Worm (Caenorhabditis elegans) whole organism, young adult: ENCODE data around the gene C17C3.15.
"Not testable (repeated sequence)": the region's sequence is repeated elsewhere in the genome, so short reads cannot be mapped to it uniquely, and the experiment has no call there.

Source experiments
- C06A6.2 ChIP-seq: fragments of 200-800 bp; sonication (Bioruptor generic); conservative IDR thresholded peaks from 2 replicates; pipeline ENCODE4 v1.3.6; 2022; ENCODE audit warnings: missing genetic modification characterization, missing compliant biosample characterization
- F37B4.10 ChIP-seq: fragments of 200-800 bp; sonication (Bioruptor generic); IDR thresholded peaks from 2 replicates; pipeline ENCODE4 v1.3.6; 2022; ENCODE audit warnings: missing genetic modification characterization, missing compliant biosample characterization
- F39B2.1 ChIP-seq: fragments of 200-800 bp; sonication (Bioruptor generic); IDR thresholded peaks from 2 replicates; pipeline ENCODE4 v1.3.6; 2022; ENCODE audit warnings: missing genetic modification reagents, missing genetic modification characterization, missing compliant biosample characterization
- K12H6.12 ChIP-seq: fragments of 200-800 bp; sonication (Bioruptor generic); optimal IDR thresholded peaks from 2 replicates; lab custom pipeline; 2018; ENCODE audit warnings: mild to moderate bottlenecking, missing genetic modification characterization, missing compliant biosample characterization
- Y53G8AR.9 ChIP-seq: fragments of 200-800 bp; sonication (Bioruptor generic); conservative IDR thresholded peaks from 2 replicates; pipeline ENCODE4 v1.3.6; 2022; ENCODE audit warnings: missing genetic modification reagents, missing genetic modification characterization, missing compliant biosample characterization
- Y67H2A.10 ChIP-seq: fragments of 200-800 bp; sonication (Bioruptor generic); conservative IDR thresholded peaks from 2 replicates; pipeline ENCODE4 v1.3.6; 2022; ENCODE audit warnings: missing genetic modification reagents, missing genetic modification characterization, missing compliant biosample characterization
- Y95B8A.8 ChIP-seq: fragments of 200-800 bp; sonication (Bioruptor generic); IDR thresholded peaks from 2 replicates; pipeline ENCODE4 v1.3.6; 2022; ENCODE audit warnings: missing genetic modification reagents, missing genetic modification characterization, missing compliant biosample characterization
- ZK185.1 ChIP-seq: sonication (generic microtip); optimal IDR thresholded peaks from 2 replicates; lab custom pipeline; 2016; ENCODE audit warnings: mild to moderate bottlenecking, missing genetic modification characterization, missing compliant biosample characterization; ENCODE audit not compliant: poor library complexity, severe bottlenecking
- akir-1 ChIP-seq: fragments of 200-800 bp; sonication (Bioruptor generic); optimal IDR thresholded peaks from 2 replicates; lab custom pipeline; 2018; ENCODE audit warnings: mild to moderate bottlenecking, missing genetic modification characterization, moderate library complexity, missing compliant biosample characterization
- aptf-2 ChIP-seq: fragments of 200-800 bp; sonication (Bioruptor generic); conservative IDR thresholded peaks from 2 replicates; pipeline ENCODE4 v1.3.6; 2022; ENCODE audit warnings: missing genetic modification reagents, missing genetic modification characterization, missing compliant biosample characterization
- attf-5 ChIP-seq: fragments of 200-800 bp; sonication (Bioruptor generic); optimal IDR thresholded peaks from 2 replicates; lab custom pipeline; 2018; ENCODE audit warnings: mild to moderate bottlenecking, missing genetic modification characterization, missing compliant biosample characterization
- ccch-3 ChIP-seq: fragments of 200-800 bp; sonication (Bioruptor generic); optimal IDR thresholded peaks from 2 replicates; lab custom pipeline; 2018; ENCODE audit warnings: mild to moderate bottlenecking, missing genetic modification characterization, missing compliant biosample characterization
- ceh-100 ChIP-seq: fragments of 200-800 bp; sonication (Bioruptor generic); IDR thresholded peaks from 2 replicates; pipeline ENCODE4 v1.3.6; 2022; ENCODE audit warnings: missing genetic modification reagents, missing genetic modification characterization, missing compliant biosample characterization
- ceh-79 ChIP-seq: sonication (generic microtip); optimal IDR thresholded peaks from 2 replicates; lab custom pipeline; 2017; ENCODE audit warnings: mild to moderate bottlenecking, missing genetic modification characterization, missing compliant biosample characterization
- chd-7 ChIP-seq: sonication (generic microtip); optimal IDR thresholded peaks from 2 replicates; lab custom pipeline; 2016; ENCODE audit warnings: mild to moderate bottlenecking, missing genetic modification characterization, moderate library complexity, missing compliant biosample characterization
- ets-4 ChIP-seq: fragments of 200-800 bp; sonication (Bioruptor generic); optimal IDR thresholded peaks from 2 replicates; lab custom pipeline; 2018; ENCODE audit warnings: mild to moderate bottlenecking, missing genetic modification characterization, missing compliant biosample characterization
- gei-17 ChIP-seq: fragments of 200-800 bp; sonication (Bioruptor generic); optimal IDR thresholded peaks from 2 replicates; lab custom pipeline; 2018; ENCODE audit warnings: mild to moderate bottlenecking, missing genetic modification characterization, missing compliant biosample characterization
- hlh-12 ChIP-seq: sonication (generic microtip); optimal IDR thresholded peaks from 2 replicates; lab custom pipeline; 2016; ENCODE audit warnings: missing genetic modification characterization, missing compliant biosample characterization
- let-526 ChIP-seq: fragments of 200-800 bp; sonication (Bioruptor generic); IDR thresholded peaks from 2 replicates; pipeline ENCODE4 v1.3.6; 2022; ENCODE audit warnings: missing genetic modification reagents, missing genetic modification characterization, missing compliant biosample characterization
- let-607 ChIP-seq, 2 experiments: fragments of 200-800 bp in 1 of 2; sonication (Bioruptor generic) in 1 of 2; sonication (generic microtip) in 1 of 2; optimal IDR thresholded peaks; 2 replicates each; lab custom pipeline; 2016 to 2018; ENCODE audit warnings: mild to moderate bottlenecking in 2 of 2, missing compliant biosample characterization in 2 of 2, missing genetic modification characterization in 2 of 2, moderate library complexity in 2 of 2, missing genotype in 1 of 2
- lin-26 ChIP-seq: fragments of 200-800 bp; sonication (Bioruptor generic); IDR thresholded peaks from 2 replicates; pipeline ENCODE4 v1.3.6; 2022; ENCODE audit warnings: missing genetic modification reagents, missing genetic modification characterization, missing compliant biosample characterization
- lin-35 ChIP-seq, 3 experiments: fragments of 150-350 bp in 2 of 3; sonication (generic microtip) in 1 of 3; optimal IDR thresholded peaks; 2 replicates each; lab custom pipeline; 2014 to 2018; ENCODE audit warnings: missing biosample characterization in 3 of 3, missing genetic modification characterization in 3 of 3, missing genetic modification reagents in 3 of 3
- madf-3 ChIP-seq: fragments of 200-800 bp; sonication (Bioruptor generic); IDR thresholded peaks from 2 replicates; pipeline ENCODE4 v1.3.6; 2022; ENCODE audit warnings: missing genetic modification reagents, missing genetic modification characterization, missing compliant biosample characterization
- madf-8 ChIP-seq: fragments of 200-800 bp; sonication (Bioruptor generic); conservative IDR thresholded peaks from 2 replicates; pipeline ENCODE4 v1.3.6; 2022; ENCODE audit warnings: missing genetic modification reagents, missing genetic modification characterization, missing compliant biosample characterization
- mcd-1 ChIP-seq: fragments of 200-800 bp; sonication (Bioruptor generic); IDR thresholded peaks from 2 replicates; pipeline ENCODE4 v1.3.6; 2022; ENCODE audit warnings: missing genetic modification reagents, missing genetic modification characterization, missing compliant biosample characterization
- nfya-1 ChIP-seq: sonication (generic microtip); optimal IDR thresholded peaks from 2 replicates; lab custom pipeline; 2017; ENCODE audit warnings: antibody characterized with exemption, missing compliant biosample characterization, missing genetic modification characterization, borderline replicate concordance; ENCODE audit not compliant: insufficient read depth
- nhr-27 ChIP-seq: fragments of 200-800 bp; sonication (Bioruptor generic); optimal IDR thresholded peaks from 2 replicates; lab custom pipeline; 2018; ENCODE audit warnings: mild to moderate bottlenecking, missing genetic modification characterization, moderate library complexity, missing compliant biosample characterization
- nhr-80 ChIP-seq: sonication (generic microtip); optimal IDR thresholded peaks from 2 replicates; lab custom pipeline; 2016; ENCODE audit warnings: missing genetic modification characterization, missing compliant biosample characterization
- pbrm-1 ChIP-seq: fragments of 200-800 bp; sonication (Bioruptor generic); IDR thresholded peaks from 2 replicates; pipeline ENCODE4 v1.3.6; 2022; ENCODE audit warnings: missing genetic modification reagents, missing genetic modification characterization, missing compliant biosample characterization
- rcor-1 ChIP-seq: fragments of 200-800 bp; sonication (Bioruptor generic); IDR thresholded peaks from 2 replicates; pipeline ENCODE4 v1.3.6; 2022; ENCODE audit warnings: missing genetic modification reagents, missing genetic modification characterization, missing compliant biosample characterization
- rec-8 ChIP-seq, 2 experiments: sonication (generic microtip); optimal IDR thresholded peaks; 2 replicates each; lab custom pipeline; 2016; ENCODE audit warnings: mild to moderate bottlenecking in 2 of 2, missing genetic modification characterization in 2 of 2, missing genetic modification reagents in 2 of 2, missing genotype in 2 of 2, missing biosample characterization in 1 of 2, missing compliant biosample characterization in 1 of 2, moderate library complexity in 1 of 2
- snpc-3.4 ChIP-seq: sonication (generic microtip); optimal IDR thresholded peaks from 2 replicates; lab custom pipeline; 2017; ENCODE audit warnings: missing genetic modification characterization, mild to moderate bottlenecking, missing compliant biosample characterization, antibody characterized with exemption, moderate library complexity, missing genotype, missing genetic modification reagents
- somi-1 ChIP-seq: fragments of 200-800 bp; sonication (Bioruptor generic); optimal IDR thresholded peaks from 2 replicates; lab custom pipeline; 2018; ENCODE audit warnings: mild to moderate bottlenecking, missing genetic modification characterization, missing compliant biosample characterization
- tbp1 ChIP-seq: fragments of 200-800 bp; sonication (Bioruptor generic); optimal IDR thresholded peaks from 2 replicates; lab custom pipeline; 2018; ENCODE audit warnings: mild to moderate bottlenecking, missing genetic modification characterization, missing compliant biosample characterization
- tlf-1 ChIP-seq: fragments of 200-800 bp; sonication (Bioruptor generic); optimal IDR thresholded peaks from 2 replicates; lab custom pipeline; 2018; ENCODE audit warnings: mild to moderate bottlenecking, missing genetic modification characterization, missing compliant biosample characterization
- xnd-1 ChIP-seq: sonication (generic microtip); optimal IDR thresholded peaks from 2 replicates; lab custom pipeline; 2016; ENCODE audit warnings: missing genotype, missing genetic modification reagents, missing genetic modification characterization, missing compliant biosample characterization
- zfh-2 ChIP-seq: fragments of 200-800 bp; sonication (Bioruptor generic); conservative IDR thresholded peaks from 2 replicates; pipeline ENCODE4 v1.3.6; 2022; ENCODE audit warnings: missing genetic modification reagents, missing genetic modification characterization, missing compliant biosample characterization
- ztf-25 ChIP-seq: fragments of 200-800 bp; sonication (Bioruptor generic); IDR thresholded peaks from 2 replicates; pipeline ENCODE4 v1.3.6; 2022; ENCODE audit warnings: missing genetic modification reagents, missing genetic modification characterization, missing compliant biosample characterization
- ztf-28 ChIP-seq: fragments of 200-800 bp; sonication (Bioruptor generic); IDR thresholded peaks from 2 replicates; pipeline ENCODE4 v1.3.6; 2022; ENCODE audit warnings: missing genetic modification reagents, missing genetic modification characterization, missing compliant biosample characterization
- ztf-3 ChIP-seq: fragments of 200-800 bp; sonication (Bioruptor generic); optimal IDR thresholded peaks from 2 replicates; lab custom pipeline; 2018; ENCODE audit warnings: mild to moderate bottlenecking, missing genetic modification characterization, missing compliant biosample characterization
- ztf-6 ChIP-seq: fragments of 200-800 bp; sonication (Bioruptor generic); IDR thresholded peaks from 2 replicates; pipeline ENCODE4 v1.3.6; 2022; ENCODE audit warnings: missing genetic modification reagents, missing genetic modification characterization, missing compliant biosample characterization

The C17C3.15 gene

DNA sequence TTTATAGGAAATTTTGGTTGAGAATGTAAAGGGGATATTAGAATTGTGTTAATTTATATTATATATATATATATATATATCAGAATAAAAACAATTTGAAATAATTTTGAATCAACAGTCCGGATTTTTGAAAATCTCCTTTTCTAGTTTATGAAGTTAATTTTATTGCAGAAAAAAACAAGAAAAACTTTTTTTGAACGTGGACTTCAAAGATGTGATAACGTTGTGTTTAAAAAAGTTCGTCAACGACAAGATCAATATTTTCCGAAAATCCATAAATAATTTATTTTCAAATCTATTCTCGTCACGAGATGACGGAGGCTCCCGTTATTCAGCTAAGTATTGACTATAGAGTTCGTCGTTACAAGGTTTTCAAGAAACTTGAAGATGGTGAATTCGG lies 32.9 kb upstream of the C17C3.15 start, which contains the start of gene C17C3.11:
C17C3.11 (plus strand) TSS at position 301 of the 400 bp plus-strand sequence.
- no peak for TF ChIP-seq Y53G8AR.9 (GFP tag; lab: Robert Waterston, UW)
- no peak for TF ChIP-seq mcd-1
- TF ChIP-seq ccch-3 (GFP tag; lab: Kevin White, UChicago), result no peak
- TF ChIP-seq chd-7 (tag; lab: Kevin White, UChicago), result no peak
- no peak for TF ChIP-seq rcor-1 (GFP tag; lab: Robert Waterston, UW)
- no peak for TF ChIP-seq snpc-3.4 (tag; lab: Kevin White, UChicago)
- TF ChIP-seq K12H6.12 (tag; lab: Kevin White, UChicago), result no peak
- no peak for TF ChIP-seq zfh-2 (GFP tag; lab: Robert Waterston, UW)
- no peak for TF ChIP-seq gei-17
- no peak for TF ChIP-seq nhr-27 (tag; lab: Kevin White, UChicago)
- TF ChIP-seq F39B2.1 (GFP tag; lab: Robert Waterston, UW), result no peak
- TF ChIP-seq Y95B8A.8 (GFP tag; lab: Robert Waterston, UW), result no peak
- TF ChIP-seq nhr-80 (tag; lab: Kevin White, UChicago), result no peak
- TF ChIP-seq aptf-2 (GFP tag; lab: Robert Waterston, UW), result no peak
- no peak for TF ChIP-seq ceh-100 (GFP tag; lab: Robert Waterston, UW)
- TF ChIP-seq Y67H2A.10 (GFP tag; lab: Robert Waterston, UW), result no peak
- TF ChIP-seq attf-5 (GFP tag; lab: Kevin White, UChicago), result no peak
- no peak for TF ChIP-seq ztf-6
- TF ChIP-seq, all 124 proteins: peak for 0

- TF ChIP-seq rec-8 (tag; optimal IDR thresholded peaks at IDR 0.05; lab: Kevin White, UChicago); let-526 (GFP tag; lab: Robert Waterston, UW); ccch-3 (GFP tag; lab: Kevin White, UChicago): not testable (repeated sequence)
Observed at ce11 chrII:5540113-5540512, 30.3 kb upstream of the C17C3.15 start, which contains the start of gene hlh-27. Gene hlh-27, minus strand, starts transcription at chrII:5540213.

- TF ChIP-seq akir-1 (GFP tag; lab: Kevin White, UChicago) (no peak), lin-26 (no peak), C06A6.2 (GFP tag; lab: Robert Waterston, UW) (no peak), madf-3 (GFP tag; lab: Robert Waterston, UW) (no peak), xnd-1 (no peak), somi-1 (GFP tag; lab: Kevin White, UChicago) (no peak), ztf-3 (no peak), ztf-28 (GFP tag; lab: Robert Waterston, UW) (no peak), ZK185.1 (tag; lab: Kevin White, UChicago) (no peak), tlf-1 (GFP tag; lab: Kevin White, UChicago) (no peak)
Observed at ce11 chrII:5541685-5542084, 28.8 kb upstream of the C17C3.15 start, which contains the start of gene C17C3.24. Gene C17C3.24, minus strand, starts transcription at chrII:5541785.

DNA sequence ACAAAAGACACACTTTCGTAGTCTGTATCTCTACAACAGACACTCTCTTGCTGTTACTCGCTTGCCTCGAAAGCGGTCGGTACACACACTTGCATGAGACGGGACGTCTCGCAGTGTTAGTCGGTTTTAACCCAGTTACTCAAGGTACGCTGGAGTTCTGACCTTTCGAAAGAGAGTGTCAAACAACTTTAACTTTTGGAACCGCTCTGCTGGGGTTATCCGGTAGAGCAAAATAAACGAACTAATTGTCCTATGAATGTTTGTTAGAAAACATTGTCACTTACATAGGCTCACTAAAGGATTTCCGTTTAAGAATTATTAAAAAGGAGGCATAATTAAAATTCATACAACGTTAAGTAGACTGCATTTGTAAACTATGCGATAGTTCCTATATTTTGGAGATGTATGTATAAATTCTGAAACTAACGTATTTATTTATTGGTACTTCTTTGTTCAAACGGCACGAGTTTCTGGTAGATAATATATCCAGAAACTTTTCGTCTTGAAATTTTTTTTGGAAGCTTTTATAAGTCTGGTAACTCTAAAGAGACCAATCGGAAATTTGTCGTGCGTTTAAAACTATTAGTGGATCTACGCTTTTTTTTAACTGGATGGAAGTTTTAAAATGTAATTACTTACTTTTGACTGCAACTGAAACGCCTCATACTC lies 26.8 kb upstream of the C17C3.15 start:
- TF ChIP-seq K12H6.12 (tag; lab: Kevin White, UChicago), result peak; percentile 98
- peak; percentile 83 for TF ChIP-seq tbp1 (GFP tag; lab: Kevin White, UChicago)
- peak; percentile 39 for TF ChIP-seq hlh-12 (tag; lab: Kevin White, UChicago)
- peak; percentile 89 for TF ChIP-seq ets-4 (GFP tag; lab: Kevin White, UChicago)
- TF ChIP-seq let-607 (tag; optimal IDR thresholded peaks at IDR 0.05; lab: Kevin White, UChicago), result peak; percentile 79 to 91
- no peak for TF ChIP-seq nfya-1 (tag; lab: Kevin White, UChicago)
- TF ChIP-seq nhr-80 (tag; lab: Kevin White, UChicago), result peak; percentile 45
- TF ChIP-seq lin-35 (GFP tag; optimal IDR thresholded peaks at IDR 0.05; lab: Kevin White, UChicago), result peak in 2 of 3 experiments; percentile 73 to 91
- TF ChIP-seq ztf-6, result 0 out of 2 replicates have a peak, but pooled peaks have one; percentile 44
- TF ChIP-seq ceh-79, result peak; percentile 95
- TF ChIP-seq ztf-25 (GFP tag; lab: Robert Waterston, UW), result no peak
- peak; percentile 95 for TF ChIP-seq mcd-1
- TF ChIP-seq Y95B8A.8 (GFP tag; lab: Robert Waterston, UW), result peak; percentile 95
- peak; percentile 92; the same call in 1 of the 2 replicates for TF ChIP-seq F37B4.10 (GFP tag; lab: Robert Waterston, UW)
- TF ChIP-seq ccch-3 (GFP tag; lab: Kevin White, UChicago), result peak; percentile 81
- peak; percentile 49 for TF ChIP-seq madf-8 (GFP tag; lab: Robert Waterston, UW)
- TF ChIP-seq gei-17, result peak; percentile 91
- TF ChIP-seq pbrm-1 (GFP tag; lab: Robert Waterston, UW), result peak; percentile 99
